Fruit fly (Drosophila melanogaster): ENCODE data around the gene CG9393.

The CG9393 gene

DNA sequence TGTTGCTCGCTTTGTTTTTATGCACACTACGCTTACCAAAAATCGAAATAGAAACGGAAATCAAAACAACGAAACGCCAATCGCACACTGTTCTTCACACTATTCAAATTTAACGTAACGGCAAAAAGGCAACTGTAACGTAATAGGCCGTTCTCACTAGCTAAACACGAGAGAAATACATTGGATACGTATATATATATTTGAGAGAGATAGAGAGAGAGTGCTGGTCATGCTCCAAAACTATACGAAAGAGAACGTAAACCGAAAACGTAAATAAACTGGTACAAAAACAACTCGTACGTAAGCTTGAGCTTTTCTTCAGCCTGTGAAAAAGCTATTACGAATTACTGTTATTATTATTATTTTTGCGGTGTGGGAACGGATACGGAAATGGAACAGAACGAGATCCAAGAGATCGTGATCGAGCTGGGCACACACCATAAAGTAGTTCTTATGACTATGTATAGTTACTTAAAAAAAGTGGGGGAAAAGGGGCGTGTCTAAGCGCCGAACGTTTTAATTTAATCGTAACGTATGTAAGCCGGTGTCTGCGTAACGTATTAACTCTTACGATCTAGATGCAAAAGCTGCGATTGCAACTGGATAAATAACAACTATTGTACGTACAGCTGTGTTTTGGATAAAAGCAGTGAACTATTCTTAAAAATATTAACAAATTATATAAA, 19.8 kb downstream of the CG9393 start:
- TF ChIP-seq Pif1A (GFP tag; optimal IDR thresholded peaks at IDR 0.05): no peak

DNA sequence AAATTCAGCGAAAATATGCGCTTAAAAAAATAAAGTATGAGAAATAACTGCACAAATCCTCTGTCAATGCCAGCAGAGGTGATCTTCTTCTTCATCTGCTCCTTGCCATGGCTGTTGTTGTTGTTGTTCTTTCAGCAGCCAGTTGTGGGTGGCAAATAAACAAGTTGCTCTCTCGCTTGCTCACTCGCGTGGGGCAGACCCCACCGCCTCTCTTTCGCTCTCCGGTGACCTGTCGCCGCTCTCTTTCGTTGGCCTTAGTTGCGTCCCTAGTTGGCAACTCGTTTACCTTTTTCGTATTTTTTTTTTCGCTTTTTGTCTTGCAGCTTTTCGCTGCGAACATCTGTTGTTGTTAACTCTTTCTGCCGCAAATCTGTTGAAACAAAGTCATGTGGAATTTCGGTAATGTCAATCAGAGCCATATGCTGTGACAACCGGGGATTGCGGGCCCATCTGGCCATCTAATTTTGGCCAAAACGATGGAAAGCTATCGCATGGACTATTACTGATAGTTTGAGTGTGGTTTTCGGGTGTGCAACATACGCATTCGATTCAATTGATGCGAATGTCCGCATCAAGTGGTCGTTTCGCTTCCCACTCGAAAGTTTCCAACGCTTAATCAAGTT, 28.8 kb downstream of the CG9393 start:
- peak; percentile 7; the same call in 1 of the 2 replicates for TF ChIP-seq Ets98B (GFP tag; IDR thresholded peaks at IDR 0.05)
- peak; percentile 53 for TF ChIP-seq CG12605 (GFP tag; IDR thresholded peaks at IDR 0.05)
- TF ChIP-seq CG4496 (GFP tag; IDR thresholded peaks at IDR 0.05): peak; percentile 27; the same call in 2 of the 3 replicates
- peak; percentile 69 for TF ChIP-seq EcR (GFP tag; optimal IDR thresholded peaks at IDR 0.05)
- TF ChIP-seq CG10348 (GFP tag; IDR thresholded peaks at IDR 0.05): no peak
- no peak for TF ChIP-seq Pif1A (GFP tag; optimal IDR thresholded peaks at IDR 0.05)

DNA sequence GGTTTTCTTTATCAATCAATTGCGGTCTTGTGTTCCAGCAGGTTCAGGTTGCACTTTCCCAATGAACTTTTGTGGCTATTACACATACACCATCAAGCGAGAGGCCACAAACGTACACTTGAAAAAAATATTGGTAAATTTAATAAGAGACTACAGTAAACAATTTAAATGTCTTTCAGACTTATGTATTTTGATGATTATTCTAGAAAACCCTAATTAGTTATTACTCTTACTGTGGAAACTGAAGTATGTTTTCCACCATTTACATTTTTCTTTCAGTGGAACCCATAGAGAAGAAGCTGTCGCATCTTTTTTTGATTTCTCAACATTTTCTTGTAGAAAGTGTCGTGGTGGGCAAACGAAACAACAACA, 29.4 kb downstream of the CG9393 start:
- TF ChIP-seq Pif1A (GFP tag; optimal IDR thresholded peaks at IDR 0.05) (peak; percentile 87), CG15710 (tag; optimal IDR thresholded peaks at IDR 0.05) (peak; percentile 85), CG9948 (tag; optimal IDR thresholded peaks at IDR 0.05) (peak; percentile 91), CG10348 (GFP tag; IDR thresholded peaks at IDR 0.05) (peak; percentile 44; the same call in 1 of the 2 replicates), Ets98B (GFP tag; IDR thresholded peaks at IDR 0.05) (peak; percentile 93), CG4496 (GFP tag; IDR thresholded peaks at IDR 0.05) (peak; percentile 96), EcR (GFP tag; optimal IDR thresholded peaks at IDR 0.05) (no peak), CG12605 (GFP tag; IDR thresholded peaks at IDR 0.05) (peak; percentile 83), CG8159 (tag; optimal IDR thresholded peaks at IDR 0.05) (peak; percentile 90), CG32121 (GFP tag; IDR thresholded peaks at IDR 0.05) (peak; percentile 91), Snoo (tag; optimal IDR thresholded peaks at IDR 0.05) (peak; percentile 79), D1 (tag; optimal IDR thresholded peaks at IDR 0.05) (peak; percentile 85), gl (tag; optimal IDR thresholded peaks at IDR 0.05) (peak; percentile 45), rn (GFP tag; IDR thresholded peaks at IDR 0.05) (peak; percentile 82), fd96Ca (GFP tag; IDR thresholded peaks at IDR 0.05) (peak; percentile 51; the same call in 1 of the 3 replicates), Pif1B (GFP tag; optimal IDR thresholded peaks at IDR 0.05) (peak; percentile 75), CG17806 (tag; optimal IDR thresholded peaks at IDR 0.05) (peak; percentile 90), CG34367 (tag; optimal IDR thresholded peaks at IDR 0.05) (peak; percentile 86), CG14655 (GFP tag; optimal IDR thresholded peaks at IDR 0.05) (peak; percentile 93), CG13204 (GFP tag; optimal IDR thresholded peaks at IDR 0.05) (peak; percentile 22), CG8301 (tag; optimal IDR thresholded peaks at IDR 0.05) (peak; percentile 94)

DNA sequence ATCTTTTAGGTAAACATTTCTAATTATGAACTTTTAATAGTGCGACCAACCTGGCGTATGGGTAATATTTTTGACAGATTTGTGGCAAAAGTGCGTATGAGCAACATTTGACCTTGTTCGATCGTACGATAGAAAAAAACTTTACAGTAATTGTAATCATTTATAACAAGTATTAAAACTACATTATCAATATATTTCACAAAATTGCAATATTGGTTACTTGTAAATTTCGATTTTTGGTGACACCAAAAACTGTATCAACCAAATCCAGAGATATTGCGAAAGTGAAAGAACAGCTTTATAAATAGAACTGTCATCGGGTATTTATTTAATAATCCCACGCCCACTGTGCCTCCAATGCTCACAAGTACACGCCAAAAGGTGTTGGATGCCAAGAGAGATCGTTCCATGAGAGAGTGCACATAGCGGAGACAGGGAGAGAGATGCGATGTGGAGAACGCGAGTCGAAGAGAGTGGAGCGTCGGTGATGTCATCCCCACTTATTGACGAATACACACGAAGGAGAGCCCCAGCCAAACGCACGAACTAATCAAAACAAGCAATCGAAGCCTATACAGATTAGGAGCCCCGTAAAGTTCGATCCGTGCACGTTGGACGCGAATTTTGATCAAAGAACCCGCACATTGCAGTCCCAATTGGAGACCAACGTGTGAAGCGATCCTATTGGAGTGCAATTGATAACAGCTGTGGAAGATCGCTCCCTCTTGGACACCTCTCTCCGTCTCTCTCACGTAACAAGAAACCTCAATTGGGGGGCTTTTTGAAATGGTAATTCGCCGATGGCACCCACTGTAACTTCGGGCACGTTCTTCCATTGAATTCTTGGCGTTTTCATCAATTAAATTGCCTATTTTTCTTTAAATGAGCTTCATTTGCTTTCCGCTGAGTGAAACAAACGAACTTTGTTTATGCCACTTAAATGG, 30.0 kb downstream of the CG9393 start:
- peak; percentile 44; the same call in 1 of the 2 replicates for TF ChIP-seq CG12605 (GFP tag; IDR thresholded peaks at IDR 0.05)
- peak; percentile 77; the same call in 1 of the 2 replicates for TF ChIP-seq Ets98B (GFP tag; IDR thresholded peaks at IDR 0.05)
- TF ChIP-seq CG9948 (tag; optimal IDR thresholded peaks at IDR 0.05): peak; percentile 96
- peak; percentile 93 for TF ChIP-seq fd96Ca (GFP tag; IDR thresholded peaks at IDR 0.05)
- TF ChIP-seq Pif1A (GFP tag; optimal IDR thresholded peaks at IDR 0.05): peak; percentile 98
- TF ChIP-seq EcR (GFP tag; optimal IDR thresholded peaks at IDR 0.05): peak; percentile 48
- peak; percentile 99 for TF ChIP-seq CG14655 (GFP tag; optimal IDR thresholded peaks at IDR 0.05)
- TF ChIP-seq CG4496 (GFP tag; IDR thresholded peaks at IDR 0.05): peak; percentile 90; the same call in 2 of the 3 replicates
- peak; percentile 91 for TF ChIP-seq CG32121 (GFP tag; IDR thresholded peaks at IDR 0.05)
- TF ChIP-seq Pif1B (GFP tag; optimal IDR thresholded peaks at IDR 0.05): peak; percentile 97
- TF ChIP-seq D1 (tag; optimal IDR thresholded peaks at IDR 0.05): peak; percentile 95
- TF ChIP-seq CG17806 (tag; optimal IDR thresholded peaks at IDR 0.05): peak; percentile 91
- peak; percentile 98 for TF ChIP-seq Snoo (tag; optimal IDR thresholded peaks at IDR 0.05)
- TF ChIP-seq CG10348 (GFP tag; IDR thresholded peaks at IDR 0.05): peak; percentile 75
- TF ChIP-seq CG15710 (tag; optimal IDR thresholded peaks at IDR 0.05): peak; percentile 94
- peak; percentile 97 for TF ChIP-seq CG8159 (tag; optimal IDR thresholded peaks at IDR 0.05)
- peak; percentile 66 for TF ChIP-seq rn (GFP tag; IDR thresholded peaks at IDR 0.05)
- TF ChIP-seq CG34367 (tag; optimal IDR thresholded peaks at IDR 0.05): peak; percentile 92
- TF ChIP-seq CG13204 (GFP tag; optimal IDR thresholded peaks at IDR 0.05): peak; percentile 89
- peak; percentile 98 for TF ChIP-seq CG8301 (tag; optimal IDR thresholded peaks at IDR 0.05)
- TF ChIP-seq gl (tag; optimal IDR thresholded peaks at IDR 0.05): peak; percentile 85

dm6 chr3R:9532437-9533180, 30.9 kb downstream of the CG9393 start, which contains the start of gene by:
Gene by (minus strand): TSS chr3R:9533011.
- TF ChIP-seq CG10348 (GFP tag; IDR thresholded peaks at IDR 0.05): no peak
- TF ChIP-seq CG13204 (GFP tag; optimal IDR thresholded peaks at IDR 0.05): no peak
- TF ChIP-seq CG17806 (tag; optimal IDR thresholded peaks at IDR 0.05): no peak
- no peak for TF ChIP-seq fd96Ca (GFP tag; IDR thresholded peaks at IDR 0.05)
- no peak for TF ChIP-seq Pif1B (GFP tag; optimal IDR thresholded peaks at IDR 0.05)
- no peak for TF ChIP-seq CG15710 (tag; optimal IDR thresholded peaks at IDR 0.05)
- TF ChIP-seq Ets98B (GFP tag; IDR thresholded peaks at IDR 0.05): no peak; the same call in 1 of the 2 replicates
- no peak for TF ChIP-seq gl (tag; optimal IDR thresholded peaks at IDR 0.05)
- TF ChIP-seq CG12605 (GFP tag; IDR thresholded peaks at IDR 0.05): no peak; the same call in 1 of the 2 replicates
- TF ChIP-seq CG32121 (GFP tag; IDR thresholded peaks at IDR 0.05): no peak
- no peak; the same call in 2 of the 3 replicates for TF ChIP-seq CG4496 (GFP tag; IDR thresholded peaks at IDR 0.05)

All from whole organism, pupa.